Fruit fly (Drosophila melanogaster) Kc167 (cell line): ENCODE measurements around the gene CG3349.

Source experiments
- Myc ChIP-seq: fragments of >200 bp; optimal IDR thresholded peaks from 2 replicates; lab custom pipeline; 2017; ENCODE audit warnings: missing external identifiers
- h ChIP-seq: fragments of >200 bp; optimal IDR thresholded peaks from 3 replicates; lab custom pipeline; 2018; ENCODE audit warnings: missing external identifiers
- psq ChIP-seq: fragments of >200 bp; optimal IDR thresholded peaks from 2 replicates; lab custom pipeline; 2017; ENCODE audit warnings: missing external identifiers

DNA sequence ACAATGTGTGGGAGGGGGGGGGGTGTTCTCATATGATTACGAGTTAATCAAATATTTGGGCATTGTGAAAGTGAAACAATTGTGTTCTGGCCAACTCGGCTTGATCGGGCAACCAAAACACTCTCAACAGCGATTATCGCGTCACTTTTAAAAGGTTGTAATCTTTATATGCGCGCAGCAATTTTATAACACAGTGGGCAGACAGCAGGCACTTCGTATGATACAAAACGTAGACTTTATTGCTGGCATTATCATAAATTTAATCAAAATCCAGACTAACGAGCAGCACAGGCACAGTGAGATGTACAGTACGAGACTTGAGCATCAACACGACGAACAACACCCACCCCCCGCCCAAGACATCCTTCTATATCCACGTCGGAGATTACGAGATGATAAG, 13.4 kb downstream of the CG3349 start:
- TF ChIP-seq h (lab: Kevin White, UChicago) = no peak
- no peak for TF ChIP-seq psq (lab: Kevin White, UChicago)
- no peak for TF ChIP-seq Myc (lab: Kevin White, UChicago)
